Fruit fly (Drosophila melanogaster): ENCODE measurements around the gene CG31689.

DNA sequence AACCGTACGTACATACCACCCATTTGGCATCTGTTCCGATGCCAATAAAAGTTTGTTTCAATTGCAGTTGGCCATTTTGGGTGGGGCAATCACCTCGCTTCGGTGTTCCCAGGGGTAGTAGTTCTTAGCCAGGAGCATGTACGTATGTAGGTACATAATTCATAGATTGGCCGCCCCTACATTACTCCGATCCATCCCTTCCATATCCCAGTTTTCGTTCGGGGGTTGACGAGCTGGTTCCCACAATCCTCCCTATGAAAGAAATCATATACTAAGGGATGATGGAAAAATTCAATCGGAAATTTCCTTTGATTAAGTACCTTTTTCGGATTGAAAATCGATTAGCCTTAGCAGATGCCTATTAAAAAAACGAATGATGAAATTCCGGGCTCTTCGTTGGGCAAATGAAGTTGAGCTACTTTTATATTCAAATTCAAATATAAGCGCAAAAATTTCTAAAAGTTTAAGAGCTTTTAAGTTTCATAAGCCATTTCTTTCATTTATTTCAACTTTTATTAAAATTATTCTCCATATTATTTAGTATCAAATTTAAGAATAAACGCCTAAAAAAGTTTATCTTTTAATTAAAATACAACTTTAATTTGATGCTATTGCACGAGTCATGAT is 32.6 kb downstream of the CG31689 start:
- TF ChIP-seq CG13775 (GFP tag; optimal IDR thresholded peaks at IDR 0.05) (no peak), CG15696 (tag; optimal IDR thresholded peaks at IDR 0.05) (no peak), emc (GFP tag; optimal IDR thresholded peaks at IDR 0.05) (no peak), CG7987 (GFP tag; optimal IDR thresholded peaks at IDR 0.05) (no peak), Doc2 (GFP tag; IDR thresholded peaks at IDR 0.05) (no peak), Fer3 (tag; optimal IDR thresholded peaks at IDR 0.05) (no peak)

Measured in whole organism, embryonic.